Fruit fly (Drosophila melanogaster): ENCODE measurements around the gene RASSF8.

DNA sequence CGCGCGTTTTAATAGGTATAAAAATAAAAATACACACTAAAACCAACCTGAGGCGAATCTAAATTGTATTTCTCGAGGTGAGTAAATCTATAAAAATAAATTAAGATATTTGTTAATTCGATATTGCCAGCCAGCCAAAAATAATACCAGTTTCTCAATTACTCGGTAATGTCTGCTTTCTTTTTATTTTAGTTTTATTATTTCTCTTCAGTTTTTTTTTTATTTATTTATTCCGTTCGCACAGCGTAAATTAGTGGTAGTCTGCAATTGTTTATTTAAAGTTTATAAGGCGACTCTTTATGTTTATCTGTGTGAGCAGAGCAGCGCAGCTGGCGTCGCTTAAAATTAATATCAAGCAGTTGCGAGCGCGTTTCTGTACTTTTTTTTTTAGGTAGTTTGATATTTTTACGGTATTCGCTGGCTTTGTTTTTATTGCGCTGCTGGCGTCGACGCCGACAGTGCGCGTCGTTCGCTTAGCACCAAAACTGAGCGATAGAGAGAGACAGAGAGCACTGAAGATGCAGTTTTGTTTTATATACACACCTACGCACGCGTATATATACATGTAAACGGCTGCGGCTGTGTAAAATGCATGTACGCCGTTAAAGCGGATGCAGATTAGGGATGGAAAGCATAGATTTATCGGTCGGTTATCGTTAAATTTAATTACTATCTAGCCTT lies 13.9 kb upstream of the RASSF8 start:
- no peak for TF ChIP-seq insv (optimal IDR thresholded peaks at IDR 0.05)
- TF ChIP-seq h (optimal IDR thresholded peaks at IDR 0.05), result no peak
- TF ChIP-seq psq (optimal IDR thresholded peaks at IDR 0.05), result no peak
- TF ChIP-seq Sin3A (optimal IDR thresholded peaks at IDR 0.05), result no peak
- no peak for TF ChIP-seq ttk (optimal IDR thresholded peaks at IDR 0.05)

All from Kc167 (cell line).